Worm (Caenorhabditis elegans): ENCODE results near the gene F33H12.1.
"Not testable (repeated sequence)": the region's sequence is repeated elsewhere in the genome, so short reads cannot be mapped to it uniquely, and the experiment has no call there.

The F33H12.1 gene

DNA sequence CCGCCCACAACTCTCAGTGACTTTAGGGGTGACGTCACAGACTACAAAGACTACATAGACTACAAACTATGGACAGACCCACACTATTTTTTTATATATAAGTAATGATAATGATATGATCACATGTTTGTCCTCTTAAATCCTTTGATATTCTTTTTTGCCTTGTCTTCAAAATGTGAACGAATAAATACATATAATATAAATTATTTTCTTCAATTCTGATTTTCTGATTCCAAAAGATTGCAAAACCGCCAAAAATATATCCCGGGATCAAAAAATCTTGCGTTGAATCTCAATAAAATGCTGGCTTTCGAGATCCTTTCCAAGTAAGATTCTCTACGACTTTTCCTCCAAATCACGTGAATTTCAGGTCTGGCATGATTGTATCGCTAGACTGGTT lies at the start of gene F33H12.1:
TSS of gene F33H12.1 (plus strand) at position 301 of the 400 bp plus-strand sequence.
- TF ChIP-seq dmd-9 (GFP tag; IDR thresholded peaks at IDR 0.05); ces-1 (GFP tag; optimal IDR thresholded peaks at IDR 0.05); zfp-3 (GFP tag; conservative IDR thresholded peaks at IDR 0.05): not testable (repeated sequence)

DNA sequence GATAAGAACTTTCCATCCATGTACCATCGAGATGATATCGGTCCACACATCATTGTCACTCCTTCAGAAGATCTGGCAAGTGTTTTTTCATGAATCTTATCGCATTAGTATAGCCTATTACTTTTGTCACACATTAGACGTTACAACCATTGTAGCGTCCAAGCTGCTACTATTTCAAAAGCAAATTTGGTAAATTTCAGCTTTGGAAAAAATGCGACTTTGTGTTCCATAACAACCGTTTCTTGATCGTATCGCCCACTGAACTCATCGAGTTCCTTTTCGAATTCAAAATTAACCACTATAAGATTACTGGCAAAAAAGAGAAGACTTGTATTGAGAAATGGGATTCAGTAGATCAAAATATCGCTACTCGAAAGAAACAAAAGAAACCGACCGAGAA lies 47.2 kb upstream of the F33H12.1 start:
- TF ChIP-seq spr-3 (GFP tag; optimal IDR thresholded peaks at IDR 0.05): no peak
- peak in 1 of 2 experiments; percentile 90 for TF ChIP-seq unc-62 (GFP tag; optimal IDR thresholded peaks at IDR 0.05 in 1 of 2)
- no peak for TF ChIP-seq unc-62 (tag; optimal IDR thresholded peaks at IDR 0.05)
- peak; percentile 35 for TF ChIP-seq aha-1 (tag)

- TF ChIP-seq nhr-25 (tag; optimal IDR thresholded peaks at IDR 0.05; ENCODE audit: borderline replicate concordance, insufficient read depth); nhr-48 (tag; optimal IDR thresholded peaks at IDR 0.05); spr-1 (tag; optimal IDR thresholded peaks at IDR 0.05): not testable (repeated sequence)
These were observed 46.6 kb upstream of the F33H12.1 start, which contains the start of gene K02F6.1 for ce11 chrII:2553662-2554061. Gene K02F6.1, plus strand, starts transcription at chrII:2553962.

DNA sequence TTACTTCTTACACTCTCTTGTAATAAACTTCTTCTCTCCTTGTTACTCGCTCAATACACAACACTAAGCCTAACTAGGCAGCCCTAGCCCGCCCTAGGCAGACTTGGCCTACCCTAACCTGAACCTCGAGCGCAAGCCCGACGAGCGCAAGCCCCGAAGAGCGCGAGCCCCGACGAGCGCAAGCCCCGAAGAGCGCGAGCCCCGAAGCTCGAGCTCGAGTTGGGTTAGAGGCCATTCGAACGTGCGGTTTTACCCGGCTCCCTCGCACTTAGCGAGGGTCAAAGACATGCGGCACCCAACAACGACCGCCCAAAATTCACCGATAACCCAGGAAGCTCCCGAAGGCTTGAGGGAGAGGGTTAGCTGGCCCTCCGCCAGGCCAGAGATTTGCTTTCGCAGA lies 43.9 kb upstream of the F33H12.1 start:
- TF ChIP-seq ctbp-1 (GFP tag; IDR thresholded peaks at IDR 0.05): 0 out of 2 replicates have a peak, but pooled peaks have one; percentile 8
- peak; percentile 38; the same call in 1 of the 2 replicates for TF ChIP-seq egl-43 (GFP tag; IDR thresholded peaks at IDR 0.05)
- 0 out of 2 replicates have a peak, but pooled peaks have one; percentile 15 for TF ChIP-seq php-3 (GFP tag; IDR thresholded peaks at IDR 0.05)
- TF ChIP-seq set-16 (GFP tag; IDR thresholded peaks at IDR 0.05): peak; percentile 97

DNA sequence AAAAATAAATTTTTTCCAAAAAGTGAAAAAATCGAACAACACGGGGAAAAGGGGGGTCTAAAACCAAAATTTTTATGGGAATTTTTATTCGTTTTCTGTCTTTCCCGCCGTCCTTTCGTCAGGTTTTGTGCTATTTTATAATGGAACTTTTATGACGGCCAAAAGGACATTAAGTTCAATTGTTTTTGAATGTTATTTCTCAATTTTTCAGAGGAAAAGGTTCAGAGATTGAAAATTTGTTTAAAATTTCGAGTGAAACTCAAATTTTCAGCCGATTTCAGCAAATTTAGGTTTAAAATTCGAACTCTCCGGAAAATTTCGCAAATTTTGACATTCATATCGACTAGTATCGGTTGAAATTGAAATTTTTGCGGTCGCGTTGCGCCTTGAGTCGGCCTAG lies 36.3 kb upstream of the F33H12.1 start, which contains the start of gene nep-18:
TSS of gene nep-18 (minus strand) at position 101 of the 400 bp plus-strand sequence.
- TF ChIP-seq gei-8 (GFP tag; optimal IDR thresholded peaks at IDR 0.05) (no peak), nhr-77 (tag; optimal IDR thresholded peaks at IDR 0.05) (no peak), nhr-111 (GFP tag; optimal IDR thresholded peaks at IDR 0.05) (no peak), ZK337.2 (GFP tag; IDR thresholded peaks at IDR 0.05) (no peak), dve-1 (tag; optimal IDR thresholded peaks at IDR 0.05; ENCODE audit: insufficient read depth) (no peak)

- TF ChIP-seq vab-7 (GFP tag; IDR thresholded peaks at IDR 0.05) (peak; percentile 46; the same call in 1 of the 2 replicates), lir-3 (tag; optimal IDR thresholded peaks at IDR 0.05) (no peak), hif-1 (tag; optimal IDR thresholded peaks at IDR 0.05) (peak in 1 of 2 experiments; percentile 48), tag-97 (GFP tag; IDR thresholded peaks at IDR 0.05) (no peak), nhr-6 (tag; optimal IDR thresholded peaks at IDR 0.05) (no peak), hmg-1.1 (GFP tag; IDR thresholded peaks at IDR 0.05) (peak; percentile 62; the same call in 1 of the 2 replicates), mes-2 (tag; optimal IDR thresholded peaks at IDR 0.05; ENCODE audit: poor library complexity, severe bottlenecking) (peak; percentile 95), arid-1 (GFP tag; conservative IDR thresholded peaks at IDR 0.05) (0 out of 2 replicates have a peak, but pooled peaks have one; percentile 19), T26A8.4 (GFP tag; IDR thresholded peaks at IDR 0.05) (peak; percentile 73; the same call in 1 of the 2 replicates), egl-43 (GFP tag; IDR thresholded peaks at IDR 0.05) (no peak), dmd-8 (GFP tag; IDR thresholded peaks at IDR 0.05) (no peak), skn-1 (tag; optimal IDR thresholded peaks at IDR 0.05) (no peak), lin-1 (GFP tag; IDR thresholded peaks at IDR 0.05) (no peak), madf-9 (GFP tag; conservative IDR thresholded peaks at IDR 0.05) (peak; percentile 61), sdz-12 (GFP tag; optimal IDR thresholded peaks at IDR 0.05) (no peak), lin-38 (GFP tag; IDR thresholded peaks at IDR 0.05) (peak; percentile 88), nhr-76 (tag; optimal IDR thresholded peaks at IDR 0.05) (no peak), nhr-28 (tag; optimal IDR thresholded peaks at IDR 0.05) (peak; percentile 5), aly-2 (tag; optimal IDR thresholded peaks at IDR 0.05) (no peak), ztf-11 (tag; optimal IDR thresholded peaks at IDR 0.05) (no peak), hlh-30 (tag; optimal IDR thresholded peaks at IDR 0.05; ENCODE audit: insufficient read depth) (peak; percentile 57), unc-62 (GFP tag; optimal IDR thresholded peaks at IDR 0.05 in 1 of 2) (no peak), unc-62 (tag; optimal IDR thresholded peaks at IDR 0.05) (no peak), lin-29 (GFP tag; IDR thresholded peaks at IDR 0.05) (peak; percentile 61; the same call in 1 of the 2 replicates), ZK337.2 (GFP tag; IDR thresholded peaks at IDR 0.05) (peak; percentile 56; the same call in 1 of the 2 replicates), lsy-2 (tag; optimal IDR thresholded peaks at IDR 0.05) (peak; percentile 15 to 94)
These were observed 35.4 kb upstream of the F33H12.1 start, which contains the start of gene usp-39 for ce11 chrII:2564899-2565298. Gene usp-39, plus strand, starts transcription at chrII:2565275.
